Fruit fly (Drosophila melanogaster) whole organism, embryonic: ENCODE data around the gene CG15283.
A peak's percentile ranks its signal among the peaks of the same experiment; 100 is the strongest.

Experiments
- Antp ChIP-seq: fragments of 200-800 bp; sonication (Bioruptor generic); optimal IDR thresholded peaks from 3 replicates; lab custom pipeline; 2016; ENCODE audit warnings: missing biosample characterization, missing genetic modification characterization
- CG10274 ChIP-seq: fragments of 200-800 bp; sonication (Bioruptor generic); optimal IDR thresholded peaks from 3 replicates; lab custom pipeline; 2017; ENCODE audit warnings: missing biosample characterization, mild to moderate bottlenecking, missing genetic modification characterization
- CG10366 ChIP-seq: fragments of 200-800 bp; sonication (Bioruptor generic); IDR thresholded peaks from 2 replicates; pipeline ENCODE4 v1.3.6; 2022; ENCODE audit warnings: missing biosample characterization, missing genetic modification characterization
- CG10959 ChIP-seq: fragments of 200-800 bp; sonication (Bioruptor generic); IDR thresholded peaks from 2 replicates; pipeline ENCODE4 v1.3.6; 2022; ENCODE audit warnings: missing biosample characterization, missing genetic modification characterization
- CG11504 ChIP-seq: fragments of 200-800 bp; sonication (Bioruptor generic); optimal IDR thresholded peaks from 3 replicates; lab custom pipeline; 2019; ENCODE audit warnings: missing biosample characterization, mild to moderate bottlenecking, missing genetic modification characterization, moderate library complexity
- CG13296 ChIP-seq: fragments of 200-800 bp; sonication (Bioruptor generic); optimal IDR thresholded peaks from 3 replicates; lab custom pipeline; 2018; ENCODE audit warnings: missing biosample characterization, mild to moderate bottlenecking, missing genetic modification characterization
- CG15479 ChIP-seq: fragments of 200-800 bp; sonication (Bioruptor generic); optimal IDR thresholded peaks from 3 replicates; lab custom pipeline; 2019; ENCODE audit warnings: missing biosample characterization, mild to moderate bottlenecking, missing genetic modification characterization, moderate library complexity
- CG15601 ChIP-seq: fragments of 200-800 bp; sonication (Bioruptor generic); optimal IDR thresholded peaks from 3 replicates; lab custom pipeline; 2019; ENCODE audit warnings: missing biosample characterization, mild to moderate bottlenecking, missing genetic modification characterization, moderate library complexity
- CG1602 ChIP-seq: fragments of 200-800 bp; sonication (Bioruptor generic); optimal IDR thresholded peaks from 3 replicates; lab custom pipeline; 2016; ENCODE audit warnings: missing biosample characterization, missing genetic modification characterization
- CG17361 ChIP-seq: fragments of 200-800 bp; sonication (Bioruptor generic); IDR thresholded peaks from 3 replicates; pipeline ENCODE4 v1.3.6; 2022; ENCODE audit warnings: missing biosample characterization, missing genetic modification characterization
- CG17612 ChIP-seq: fragments of 200-800 bp; sonication (Bioruptor generic); IDR thresholded peaks from 2 replicates; pipeline ENCODE4 v1.3.6; 2022; ENCODE audit warnings: missing biosample characterization, missing genetic modification characterization
- CG18262 ChIP-seq: fragments of 200-800 bp; optimal IDR thresholded peaks from 3 replicates; lab custom pipeline; 2019; ENCODE audit warnings: missing biosample characterization, mild to moderate bottlenecking, missing genetic modification characterization, moderate library complexity
- CG18619 ChIP-seq: fragments of 200-800 bp; sonication (Bioruptor generic); optimal IDR thresholded peaks from 3 replicates; lab custom pipeline; 2017; ENCODE audit warnings: missing biosample characterization, mild to moderate bottlenecking, missing genetic modification characterization
- CG18764 ChIP-seq: fragments of 200-800 bp; sonication (Bioruptor generic); optimal IDR thresholded peaks from 3 replicates; lab custom pipeline; 2016; ENCODE audit warnings: missing biosample characterization, missing genetic modification characterization
- CG2712 ChIP-seq: fragments of 200-800 bp; optimal IDR thresholded peaks from 3 replicates; lab custom pipeline; 2019; ENCODE audit warnings: missing biosample characterization, mild to moderate bottlenecking, missing genetic modification characterization, moderate library complexity
- CG6813 ChIP-seq: fragments of 200-800 bp; sonication (Bioruptor generic); optimal IDR thresholded peaks from 2 replicates; lab custom pipeline; 2017; ENCODE audit warnings: missing biosample characterization, missing genetic modification characterization, mild to moderate bottlenecking, moderate library complexity, missing genetic modification reagents
- CG8290 ChIP-seq, 3 experiments: fragments of 200-800 bp; sonication (Bioruptor generic); optimal IDR thresholded peaks; 2 replicates each; lab custom pipeline; 2016 to 2019; ENCODE audit warnings: missing biosample characterization in 3 of 3, missing genetic modification characterization in 3 of 3, mild to moderate bottlenecking in 2 of 3, moderate library complexity in 1 of 3
- D19A ChIP-seq: fragments of 200-800 bp; optimal IDR thresholded peaks from 3 replicates; lab custom pipeline; 2019; ENCODE audit warnings: missing biosample characterization, mild to moderate bottlenecking, missing genetic modification characterization, moderate library complexity
- Drgx ChIP-seq: fragments of 200-800 bp; sonication (Bioruptor generic); IDR thresholded peaks from 2 replicates; pipeline ENCODE4 v1.3.6; 2022; ENCODE audit warnings: missing biosample characterization, missing genetic modification characterization
- E2f1 ChIP-seq: fragments of 200-800 bp; sonication (Bioruptor generic); IDR thresholded peaks from 2 replicates; pipeline ENCODE4 v1.3.6; 2022; ENCODE audit warnings: missing biosample characterization, missing genetic modification characterization
- Ets65A ChIP-seq: fragments of 200-800 bp; sonication (Bioruptor generic); peaks from one replicate; lab custom pipeline; 2016; ENCODE audit warnings: missing biosample characterization, missing genetic modification characterization
- Fer1 ChIP-seq: fragments of 200-800 bp; sonication (Bioruptor generic); optimal IDR thresholded peaks from 2 replicates; lab custom pipeline; 2017; ENCODE audit warnings: missing biosample characterization, mild to moderate bottlenecking, missing genetic modification characterization
- Fer3 ChIP-seq: fragments of 200-800 bp; sonication (Bioruptor generic); optimal IDR thresholded peaks from 2 replicates; lab custom pipeline; 2018; ENCODE audit warnings: missing biosample characterization, mild to moderate bottlenecking, missing genetic modification characterization, moderate library complexity
- H15 ChIP-seq: fragments of 200-800 bp; sonication (Bioruptor generic); IDR thresholded peaks from 3 replicates; pipeline ENCODE4 v1.3.6; 2022; ENCODE audit warnings: missing biosample characterization, missing genetic modification characterization
- Hmr ChIP-seq: fragments of 200-800 bp; sonication (Bioruptor generic); optimal IDR thresholded peaks from 3 replicates; lab custom pipeline; 2017; ENCODE audit warnings: mild to moderate bottlenecking, missing biosample characterization, missing genetic modification reagents, missing genetic modification characterization
- Max ChIP-seq: fragments of 200-800 bp; sonication (Bioruptor generic); optimal IDR thresholded peaks from 2 replicates; lab custom pipeline; 2016; ENCODE audit warnings: missing biosample characterization, mild to moderate bottlenecking, missing genetic modification characterization
- Med ChIP-seq: fragments of 200-800 bp; sonication (Bioruptor generic); peaks from one replicate; lab custom pipeline; 2016; ENCODE audit warnings: missing biosample characterization, missing genetic modification characterization, mild to moderate bottlenecking, inconsistent platforms, moderate library complexity
- Rfx ChIP-seq: fragments of 200-800 bp; sonication (Bioruptor generic); IDR thresholded peaks from 2 replicates; pipeline ENCODE4 v1.3.6; 2022; ENCODE audit warnings: missing biosample characterization, missing genetic modification characterization
- Usf ChIP-seq: fragments of 200-800 bp; sonication (Bioruptor generic); optimal IDR thresholded peaks from 2 replicates; lab custom pipeline; 2017; ENCODE audit warnings: missing genotype, missing biosample characterization, missing genetic modification characterization
- ac ChIP-seq: fragments of 200-800 bp; sonication (Bioruptor generic); optimal IDR thresholded peaks from 3 replicates; lab custom pipeline; 2017; ENCODE audit warnings: missing biosample characterization, mild to moderate bottlenecking, missing genetic modification characterization
- ase ChIP-seq: fragments of 200-800 bp; sonication (Bioruptor generic); IDR thresholded peaks from 3 replicates; pipeline ENCODE4 v1.3.6; 2022; ENCODE audit warnings: missing biosample characterization, missing genetic modification characterization
- bsh ChIP-seq, 2 experiments: fragments of 200-800 bp; sonication (Bioruptor generic); optimal IDR thresholded peaks; 2 replicates each; lab custom pipeline; 2017 to 2018; ENCODE audit warnings: mild to moderate bottlenecking in 2 of 2, missing biosample characterization in 2 of 2, missing genetic modification characterization in 2 of 2, moderate library complexity in 1 of 2
- dmrt11E ChIP-seq: fragments of 200-800 bp; sonication (Bioruptor generic); optimal IDR thresholded peaks from 3 replicates; lab custom pipeline; 2018; ENCODE audit warnings: missing biosample characterization, mild to moderate bottlenecking, missing genetic modification characterization, moderate library complexity
- dysf ChIP-seq: fragments of 200-800 bp; sonication (Bioruptor generic); IDR thresholded peaks from 3 replicates; pipeline ENCODE4 v1.3.6; 2022; ENCODE audit warnings: missing biosample characterization, missing genetic modification characterization
- ewg ChIP-seq: fragments of 200-800 bp; sonication (Bioruptor generic); optimal IDR thresholded peaks from 3 replicates; lab custom pipeline; 2017; ENCODE audit warnings: mild to moderate bottlenecking, missing biosample characterization, missing genetic modification reagents, missing genetic modification characterization
- gcm ChIP-seq: fragments of 200-800 bp; sonication (Bioruptor generic); optimal IDR thresholded peaks from 2 replicates; lab custom pipeline; 2019; ENCODE audit warnings: missing biosample characterization, mild to moderate bottlenecking, missing genetic modification characterization, moderate library complexity
- hkb ChIP-seq, 2 experiments: fragments of 200-800 bp in 1 of 2; fragments of >200 bp in 1 of 2; sonication (Bioruptor generic) in 1 of 2; IDR thresholded peaks in 1 of 2; optimal IDR thresholded peaks in 1 of 2; 2 replicates each; pipeline versions ENCODE4 v1.3.6 to Lab custom; 2017 to 2022; ENCODE audit warnings: missing biosample characterization in 1 of 2, missing genetic modification characterization in 1 of 2
- lmd ChIP-seq: fragments of 200-800 bp; sonication (Bioruptor generic); IDR thresholded peaks from 2 replicates; pipeline ENCODE4 v1.3.6; 2022; ENCODE audit warnings: missing biosample characterization, missing genetic modification characterization
- nau ChIP-seq: fragments of 200-800 bp; sonication (Bioruptor generic); optimal IDR thresholded peaks from 3 replicates; lab custom pipeline; 2017; ENCODE audit warnings: missing biosample characterization, mild to moderate bottlenecking, missing genetic modification characterization, missing genetic modification reagents
- nerfin-2 ChIP-seq: fragments of 200-800 bp; sonication (Bioruptor generic); IDR thresholded peaks from 2 replicates; pipeline ENCODE4 v1.3.6; 2022; ENCODE audit warnings: missing biosample characterization, missing genetic modification characterization; ENCODE audit not compliant: partially characterized antibody
- odd ChIP-seq: fragments of 200-800 bp; sonication (Bioruptor generic); optimal IDR thresholded peaks from 2 replicates; lab custom pipeline; 2017; ENCODE audit warnings: missing biosample characterization, mild to moderate bottlenecking, missing genetic modification characterization
- phol ChIP-seq: fragments of 200-800 bp; sonication (Bioruptor generic); optimal IDR thresholded peaks from 3 replicates; lab custom pipeline; 2018; ENCODE audit warnings: missing biosample characterization, mild to moderate bottlenecking, missing genetic modification characterization, moderate library complexity
- pnt ChIP-seq: fragments of 200-800 bp; sonication (Bioruptor generic); optimal IDR thresholded peaks from 3 replicates; lab custom pipeline; 2016; ENCODE audit warnings: missing biosample characterization, missing genetic modification characterization
- prd ChIP-seq, 3 experiments: fragments of >200 bp in 2 of 3; fragments of 200-800 bp in 1 of 3; sonication (Bioruptor generic) in 1 of 3; optimal IDR thresholded peaks in 2 of 3; IDR thresholded peaks in 1 of 3; 2 replicates in 2 of 3; 3 replicates in 1 of 3; pipeline versions ENCODE4 v1.3.6 to Lab custom; 2017 to 2022; ENCODE audit warnings: missing biosample characterization in 1 of 3, missing genetic modification characterization in 1 of 3
- row ChIP-seq: fragments of 200-800 bp; sonication (Bioruptor generic); IDR thresholded peaks from 3 replicates; pipeline ENCODE4 v1.3.6; 2022; ENCODE audit warnings: missing biosample characterization, missing genetic modification characterization
- sob ChIP-seq: fragments of 200-800 bp; sonication (Bioruptor generic); IDR thresholded peaks from 2 replicates; pipeline ENCODE4 v1.3.6; 2022; ENCODE audit warnings: missing biosample characterization, missing genetic modification characterization
- tgo ChIP-seq: fragments of 200-800 bp; sonication (Bioruptor generic); IDR thresholded peaks from 3 replicates; pipeline ENCODE4 v1.3.6; 2022; ENCODE audit warnings: missing biosample characterization, missing genetic modification characterization
- zen2 ChIP-seq: fragments of 200-800 bp; sonication (Bioruptor generic); IDR thresholded peaks from 3 replicates; pipeline ENCODE4 v1.3.6; 2022; ENCODE audit warnings: missing biosample characterization, missing genetic modification characterization; ENCODE audit not compliant: partially characterized antibody

Gene CG15283

dm6 chr2L:14440908-14441307, 9.8 kb downstream of the CG15283 start (continued):
- peak; percentile 51; the same call in 2 of the 3 replicates for TF ChIP-seq CG17361 (GFP tag; lab: Robert Waterston, UW)
- peak; percentile 43 for TF ChIP-seq Max (GFP tag; lab: Kevin White, UChicago)
- peak; percentile 64 for TF ChIP-seq row
- TF ChIP-seq CG10366 (GFP tag; lab: Robert Waterston, UW): peak; percentile 18; the same call in 1 of the 2 replicates
- peak in 1 of 2 experiments; percentile 61 for TF ChIP-seq bsh (GFP tag; optimal IDR thresholded peaks at IDR 0.05; lab: Kevin White, UChicago)
- TF ChIP-seq hkb (optimal IDR thresholded peaks at IDR 0.05; lab: Kevin White, UChicago): no peak
- TF ChIP-seq hkb (GFP tag; IDR thresholded peaks at IDR 0.05; lab: Robert Waterston, UW): peak; percentile 64
- TF ChIP-seq phol (tag; lab: Kevin White, UChicago): peak; percentile 72
- peak; percentile 13 for TF ChIP-seq ewg (GFP tag; lab: Kevin White, UChicago)
- TF ChIP-seq lmd (GFP tag; lab: Robert Waterston, UW): peak; percentile 52
- no peak for TF ChIP-seq H15 (GFP tag; lab: Robert Waterston, UW)
- TF ChIP-seq zen2 (GFP tag; lab: Robert Waterston, UW): no peak
- peak; percentile 73 for TF ChIP-seq CG18262 (tag; lab: Kevin White, UChicago)
- peak; percentile 24 for TF ChIP-seq Fer1 (GFP tag; lab: Kevin White, UChicago)
- TF ChIP-seq pnt (GFP tag; lab: Kevin White, UChicago): no peak
- peak; percentile 80 for TF ChIP-seq CG2712 (tag; lab: Kevin White, UChicago)
- TF ChIP-seq CG6813 (GFP tag; lab: Kevin White, UChicago): peak; percentile 41
- TF ChIP-seq CG11504 (tag; lab: Kevin White, UChicago): peak; percentile 69
- no peak for TF ChIP-seq CG17612 (GFP tag; lab: Robert Waterston, UW)
- TF ChIP-seq sob (GFP tag; lab: Robert Waterston, UW): no peak
- TF ChIP-seq Ets65A (GFP tag; lab: Kevin White, UChicago): peak; percentile 87
- TF ChIP-seq CG13296: peak; percentile 10
- peak; percentile 52 for TF ChIP-seq D19A (tag; lab: Kevin White, UChicago)
- TF ChIP-seq ase (GFP tag; lab: Robert Waterston, UW): no peak
- peak; percentile 70 for TF ChIP-seq dmrt11E
- no peak for TF ChIP-seq Antp (GFP tag; lab: Kevin White, UChicago)
- no peak for TF ChIP-seq CG15479 (GFP tag; lab: Kevin White, UChicago)
- no peak for TF ChIP-seq nau (GFP tag; lab: Kevin White, UChicago)
- TF ChIP-seq Rfx (GFP tag; lab: Robert Waterston, UW): no peak
- peak; percentile 9 for TF ChIP-seq ac
- TF ChIP-seq dysf: 0 out of 3 replicates have a peak, but pooled peaks have one; percentile 5
- TF ChIP-seq gcm (GFP tag; lab: Kevin White, UChicago): peak; percentile 48
- peak; percentile 54; the same call in 1 of the 2 replicates for TF ChIP-seq E2f1
- TF ChIP-seq tgo: peak; percentile 52
- TF ChIP-seq Hmr (GFP tag; lab: Kevin White, UChicago): peak; percentile 23
- peak; percentile 39 for TF ChIP-seq Med (GFP tag; lab: Kevin White, UChicago)
- no peak for TF ChIP-seq nerfin-2 (GFP tag; lab: Robert Waterston, UW)
- peak; percentile 6 for TF ChIP-seq odd (GFP tag; lab: Kevin White, UChicago)
- no peak for TF ChIP-seq CG10274 (GFP tag; lab: Kevin White, UChicago)
- TF ChIP-seq Usf (GFP tag; lab: Kevin White, UChicago): peak; percentile 0
- TF ChIP-seq prd (optimal IDR thresholded peaks at IDR 0.05; lab: Kevin White, UChicago): no peak
- TF ChIP-seq prd (GFP tag; IDR thresholded peaks at IDR 0.05; lab: Robert Waterston, UW): peak; percentile 69
- TF ChIP-seq CG18619 (GFP tag; lab: Kevin White, UChicago): peak; percentile 17
- peak; percentile 43 for TF ChIP-seq Fer3 (tag; lab: Kevin White, UChicago)
- peak; percentile 22 for TF ChIP-seq CG1602
- TF ChIP-seq CG18764 (GFP tag; lab: Kevin White, UChicago): peak; percentile 2
- peak; percentile 28 for TF ChIP-seq CG15601 (tag; lab: Kevin White, UChicago)
- TF ChIP-seq CG10959 (GFP tag; lab: Robert Waterston, UW): 0 out of 2 replicates have a peak, but pooled peaks have one; percentile 43
- 0 out of 2 replicates have a peak, but pooled peaks have one; percentile 33 for TF ChIP-seq Drgx
- no peak for TF ChIP-seq CG8290 (GFP tag; optimal IDR thresholded peaks at IDR 0.05; lab: Kevin White, UChicago)
- TF ChIP-seq CG8290 (tag; optimal IDR thresholded peaks at IDR 0.05; lab: Kevin White, UChicago): peak in 1 of 2 experiments; percentile 8
